Fruit fly (Drosophila melanogaster) whole organism, embryonic: Measurements from ENCODE around the gene RpL28.
A peak's percentile ranks its signal among the peaks of the same experiment; 100 is the strongest.

Source experiments
- Atf-2 ChIP-seq: fragments of 200-800 bp; sonication (Bioruptor generic); optimal IDR thresholded peaks from 2 replicates; lab custom pipeline; 2016; ENCODE audit warnings: missing biosample characterization, missing genetic modification characterization
- C15 ChIP-seq: fragments of 200-800 bp; sonication (Bioruptor generic); IDR thresholded peaks from 3 replicates; pipeline ENCODE4 v1.3.6; 2022; ENCODE audit warnings: missing biosample characterization, missing genetic modification characterization
- CG10431 ChIP-seq: fragments of 200-800 bp; sonication (Bioruptor generic); optimal IDR thresholded peaks from 3 replicates; lab custom pipeline; 2018; ENCODE audit warnings: missing biosample characterization, mild to moderate bottlenecking, missing genetic modification characterization
- CG11085 ChIP-seq: fragments of 200-800 bp; sonication (Bioruptor generic); IDR thresholded peaks from 2 replicates; pipeline ENCODE4 v1.3.6; 2022; ENCODE audit warnings: missing biosample characterization, missing genetic modification characterization
- CG11398 ChIP-seq: fragments of 200-800 bp; sonication (Bioruptor generic); optimal IDR thresholded peaks from 2 replicates; lab custom pipeline; 2016; ENCODE audit warnings: missing biosample characterization, missing genetic modification characterization
- CG12071 ChIP-seq: fragments of 200-800 bp; sonication (Bioruptor generic); optimal IDR thresholded peaks from 3 replicates; lab custom pipeline; 2018; ENCODE audit warnings: missing biosample characterization, mild to moderate bottlenecking, missing genetic modification characterization
- CG12155 ChIP-seq: fragments of 200-800 bp; sonication (Bioruptor generic); optimal IDR thresholded peaks from 3 replicates; lab custom pipeline; 2016; ENCODE audit warnings: missing biosample characterization, missing genetic modification characterization
- CG13894 ChIP-seq: fragments of 200-800 bp; sonication (Bioruptor generic); optimal IDR thresholded peaks from 3 replicates; lab custom pipeline; 2018; ENCODE audit warnings: missing biosample characterization, mild to moderate bottlenecking, missing genetic modification characterization, moderate library complexity
- CG2712 ChIP-seq: fragments of 200-800 bp; optimal IDR thresholded peaks from 3 replicates; lab custom pipeline; 2019; ENCODE audit warnings: missing biosample characterization, mild to moderate bottlenecking, missing genetic modification characterization, moderate library complexity
- CG43689 ChIP-seq: fragments of 200-800 bp; sonication (Bioruptor generic); IDR thresholded peaks from 2 replicates; pipeline ENCODE4 v1.3.6; 2022; ENCODE audit warnings: missing biosample characterization, missing genetic modification characterization
- CG4404 ChIP-seq: fragments of 200-800 bp; sonication (Bioruptor generic); IDR thresholded peaks from 2 replicates; pipeline ENCODE4 v1.3.6; 2022; ENCODE audit warnings: missing biosample characterization, missing genetic modification characterization
- Dek ChIP-seq: fragments of 200-800 bp; sonication (Bioruptor generic); optimal IDR thresholded peaks from 3 replicates; lab custom pipeline; 2019; ENCODE audit warnings: missing biosample characterization, mild to moderate bottlenecking, missing genetic modification characterization, moderate library complexity
- Drgx ChIP-seq: fragments of 200-800 bp; sonication (Bioruptor generic); IDR thresholded peaks from 2 replicates; pipeline ENCODE4 v1.3.6; 2022; ENCODE audit warnings: missing biosample characterization, missing genetic modification characterization
- E2f2 ChIP-seq: fragments of 200-800 bp; sonication (Bioruptor generic); IDR thresholded peaks from 2 replicates; pipeline ENCODE4 v1.3.6; 2022; ENCODE audit warnings: missing biosample characterization, missing genetic modification characterization
- Nf-YA ChIP-seq: fragments of 200-800 bp; sonication (Bioruptor generic); IDR thresholded peaks from 2 replicates; pipeline ENCODE4 v1.3.6; 2022; ENCODE audit warnings: missing biosample characterization, missing genetic modification characterization
- Nf-YB ChIP-seq: fragments of 200-800 bp; sonication (Bioruptor generic); optimal IDR thresholded peaks from 3 replicates; lab custom pipeline; 2019; ENCODE audit warnings: missing biosample characterization, mild to moderate bottlenecking, missing genetic modification characterization, moderate library complexity
- Poxn ChIP-seq: fragments of 200-800 bp; sonication (Bioruptor generic); IDR thresholded peaks from 2 replicates; pipeline ENCODE4 v1.3.6; 2022; ENCODE audit warnings: missing biosample characterization, missing genetic modification characterization
- amos ChIP-seq: fragments of 200-800 bp; sonication (Bioruptor generic); IDR thresholded peaks from 2 replicates; pipeline ENCODE4 v1.3.6; 2022; ENCODE audit warnings: missing biosample characterization, missing genetic modification characterization; ENCODE audit not compliant: partially characterized antibody
- bsh ChIP-seq, 2 experiments: fragments of 200-800 bp; sonication (Bioruptor generic); optimal IDR thresholded peaks; 2 replicates each; lab custom pipeline; 2017 to 2018; ENCODE audit warnings: mild to moderate bottlenecking in 2 of 2, missing biosample characterization in 2 of 2, missing genetic modification characterization in 2 of 2, moderate library complexity in 1 of 2
- corto ChIP-seq: fragments of 200-800 bp; sonication (Bioruptor generic); optimal IDR thresholded peaks from 2 replicates; lab custom pipeline; 2016; ENCODE audit warnings: missing biosample characterization, mild to moderate bottlenecking, missing genetic modification characterization, moderate library complexity
- crc ChIP-seq: fragments of 200-800 bp; sonication (Bioruptor generic); optimal IDR thresholded peaks from 2 replicates; lab custom pipeline; 2016; ENCODE audit warnings: missing biosample characterization, missing genetic modification characterization
- dati ChIP-seq: fragments of 200-800 bp; sonication (Bioruptor generic); IDR thresholded peaks from 2 replicates; pipeline ENCODE4 v1.3.6; 2022; ENCODE audit warnings: missing biosample characterization, missing genetic modification characterization
- fd96Cb ChIP-seq: fragments of 200-800 bp; sonication (Bioruptor generic); optimal IDR thresholded peaks from 2 replicates; lab custom pipeline; 2018; ENCODE audit warnings: missing biosample characterization, mild to moderate bottlenecking, missing genetic modification characterization, moderate library complexity
- ftz-f1 ChIP-seq: fragments of 200-800 bp; sonication (Bioruptor generic); optimal IDR thresholded peaks from 2 replicates; lab custom pipeline; 2016; ENCODE audit warnings: missing biosample characterization, missing genetic modification characterization
- knrl ChIP-seq: fragments of 200-800 bp; sonication (Bioruptor generic); IDR thresholded peaks from 3 replicates; pipeline ENCODE4 v1.3.6; 2022; ENCODE audit warnings: missing biosample characterization, missing genetic modification characterization; ENCODE audit not compliant: partially characterized antibody
- lbe ChIP-seq: fragments of 200-800 bp; sonication (Bioruptor generic); optimal IDR thresholded peaks from 2 replicates; lab custom pipeline; 2016; ENCODE audit warnings: missing biosample characterization, mild to moderate bottlenecking, missing genetic modification characterization
- nau ChIP-seq: fragments of 200-800 bp; sonication (Bioruptor generic); optimal IDR thresholded peaks from 3 replicates; lab custom pipeline; 2017; ENCODE audit warnings: missing biosample characterization, mild to moderate bottlenecking, missing genetic modification characterization, missing genetic modification reagents
- nmo ChIP-seq: fragments of 200-800 bp; sonication (Bioruptor generic); optimal IDR thresholded peaks from 2 replicates; lab custom pipeline; 2018; ENCODE audit warnings: missing biosample characterization, mild to moderate bottlenecking, missing genetic modification characterization, moderate library complexity
- nom ChIP-seq: fragments of 200-800 bp; sonication (Bioruptor generic); optimal IDR thresholded peaks from 2 replicates; lab custom pipeline; 2017; ENCODE audit warnings: missing biosample characterization, missing genetic modification characterization, mild to moderate bottlenecking, moderate library complexity, missing genetic modification reagents
- ro ChIP-seq: fragments of 200-800 bp; sonication (Bioruptor generic); IDR thresholded peaks from 2 replicates; pipeline ENCODE4 v1.3.6; 2022; ENCODE audit warnings: missing biosample characterization, missing genetic modification characterization
- sc ChIP-seq, 3 experiments: fragments of >200 bp in 2 of 3; fragments of 200-800 bp in 1 of 3; sonication (Bioruptor generic) in 1 of 3; optimal IDR thresholded peaks; 2 replicates in 2 of 3; 3 replicates in 1 of 3; lab custom pipeline; 2017; ENCODE audit warnings: mild to moderate bottlenecking in 1 of 3, missing biosample characterization in 1 of 3, missing genetic modification characterization in 1 of 3, missing genetic modification reagents in 1 of 3
- slbo ChIP-seq: fragments of 200-800 bp; sonication (Bioruptor generic); IDR thresholded peaks from 2 replicates; pipeline ENCODE4 v1.3.6; 2022; ENCODE audit warnings: missing biosample characterization, missing genetic modification characterization
- tx ChIP-seq: fragments of 200-800 bp; sonication (Bioruptor generic); optimal IDR thresholded peaks from 2 replicates; lab custom pipeline; 2016; ENCODE audit warnings: missing biosample characterization, missing genetic modification characterization

Gene RpL28

dm6 chr3L:3246378-3247129 lies 23.8 kb upstream of the RpL28 start (continued):
- TF ChIP-seq CG12155 (no peak), ftz-f1 (GFP tag; lab: Kevin White, UChicago) (no peak), knrl (GFP tag; lab: Robert Waterston, UW) (no peak), dati (GFP tag; lab: Robert Waterston, UW) (no peak), sc (optimal IDR thresholded peaks at IDR 0.05; lab: Kevin White, UChicago) (no peak), sc (GFP tag; optimal IDR thresholded peaks at IDR 0.05; lab: Kevin White, UChicago) (no peak), Nf-YB (GFP tag; lab: Kevin White, UChicago) (no peak)
- TF ChIP-seq, all 482 proteins: peak for 9

- TF ChIP-seq Drgx (GFP tag; lab: Robert Waterston, UW) (0 out of 2 replicates have a peak, but pooled peaks have one; percentile 15), Nf-YA (no peak), lbe (GFP tag; lab: Kevin White, UChicago) (peak; percentile 51), CG11085 (GFP tag; lab: Robert Waterston, UW) (no peak), nom (GFP tag; lab: Kevin White, UChicago) (peak; percentile 94), corto (GFP tag; lab: Kevin White, UChicago) (peak; percentile 22), bsh (GFP tag; optimal IDR thresholded peaks at IDR 0.05; lab: Kevin White, UChicago) (peak in 1 of 2 experiments; percentile 64)
Measured at dm6 chr3L:3245189-3245588, 22.4 kb upstream of the RpL28 start.

- TF ChIP-seq nau: no peak
- no peak for TF ChIP-seq CG12071 (GFP tag; lab: Kevin White, UChicago)
- TF ChIP-seq E2f2 (GFP tag; lab: Robert Waterston, UW): no peak
- no peak for TF ChIP-seq tx (GFP tag; lab: Kevin White, UChicago)
- no peak for TF ChIP-seq Poxn (GFP tag; lab: Robert Waterston, UW)
- TF ChIP-seq amos: no peak
- TF ChIP-seq Dek (tag; lab: Kevin White, UChicago): no peak
- no peak for TF ChIP-seq C15 (GFP tag; lab: Robert Waterston, UW)
- TF ChIP-seq CG11398: no peak
- no peak for TF ChIP-seq CG10431 (GFP tag; lab: Kevin White, UChicago)
- TF ChIP-seq fd96Cb (tag; lab: Kevin White, UChicago): no peak
- TF ChIP-seq Atf-2 (GFP tag; lab: Kevin White, UChicago): no peak
- no peak for TF ChIP-seq CG2712 (tag; lab: Kevin White, UChicago)
- TF ChIP-seq CG4404 (GFP tag; lab: Robert Waterston, UW): no peak
- no peak for TF ChIP-seq slbo (GFP tag; lab: Robert Waterston, UW)
- no peak for TF ChIP-seq nmo (GFP tag; lab: Kevin White, UChicago)
- TF ChIP-seq CG43689 (GFP tag; lab: Robert Waterston, UW): no peak
- TF ChIP-seq CG13894 (tag; lab: Kevin White, UChicago): no peak
- no peak for TF ChIP-seq ro (GFP tag; lab: Robert Waterston, UW)
- no peak for TF ChIP-seq crc
Measured at dm6 chr3L:3244244-3245144, 21.7 kb upstream of the RpL28 start, which contains the start of gene CG12078. TSS of gene CG12078 (minus strand) at chr3L:3244294.
